Worm (Caenorhabditis elegans) whole organism, L1 larva: ENCODE results near the gene ttr-37.

Experiments used
- C16A3.4 ChIP-seq: fragments of 150-350 bp; optimal IDR thresholded peaks from 2 replicates; lab custom pipeline; 2014; ENCODE audit warnings: missing biosample characterization, missing genetic modification characterization
- F16B12.6 ChIP-seq: fragments of 150-350 bp; optimal IDR thresholded peaks from 2 replicates; lab custom pipeline; 2014; ENCODE audit warnings: missing biosample characterization, missing genetic modification characterization
- Y116A8C.19 ChIP-seq: sonication (generic microtip); optimal IDR thresholded peaks from 2 replicates; lab custom pipeline; 2016; ENCODE audit warnings: missing compliant biosample characterization, missing genetic modification characterization, borderline replicate concordance
- alr-1 ChIP-seq: fragments of 200-800 bp; sonication (Bioruptor generic); optimal IDR thresholded peaks from 2 replicates; lab custom pipeline; 2018; ENCODE audit warnings: borderline replicate concordance, mild to moderate bottlenecking, missing genetic modification characterization, missing compliant biosample characterization
- ama-1 ChIP-seq: fragments of 150-350 bp; optimal IDR thresholded peaks from 2 replicates; lab custom pipeline; 2014
- blmp-1 ChIP-seq: fragments of 150-350 bp; optimal IDR thresholded peaks from 2 replicates; lab custom pipeline; 2014; ENCODE audit warnings: missing biosample characterization, missing genetic modification characterization
- ceh-8 ChIP-seq: fragments of 200-800 bp; sonication (Bioruptor generic); optimal IDR thresholded peaks from 2 replicates; lab custom pipeline; 2018; ENCODE audit warnings: mild to moderate bottlenecking, missing genetic modification characterization, moderate library complexity, missing compliant biosample characterization
- ceh-82 ChIP-seq, 3 experiments: fragments of 150-350 bp in 1 of 3; sonication (generic microtip) in 2 of 3; optimal IDR thresholded peaks; 2 replicates each; lab custom pipeline; 2014 to 2017; ENCODE audit warnings: missing biosample characterization in 3 of 3, missing genetic modification characterization in 3 of 3
- ceh-88 ChIP-seq: fragments of 200-800 bp; sonication (Bioruptor generic); IDR thresholded peaks from 2 replicates; pipeline ENCODE4 v1.3.6; 2022; ENCODE audit warnings: missing genetic modification characterization, missing compliant biosample characterization
- dpl-1 ChIP-seq, 3 experiments: fragments of 150-350 bp in 2 of 3; sonication (generic microtip) in 1 of 3; optimal IDR thresholded peaks; 2 replicates each; lab custom pipeline; 2014 to 2017; ENCODE audit warnings: missing biosample characterization in 3 of 3, missing genetic modification characterization in 3 of 3, missing genetic modification reagents in 3 of 3
- dsc-1 ChIP-seq: sonication (generic microtip); optimal IDR thresholded peaks from 2 replicates; lab custom pipeline; 2016; ENCODE audit warnings: mild to moderate bottlenecking, missing genetic modification characterization, missing compliant biosample characterization
- egl-13 ChIP-seq: sonication (generic microtip); optimal IDR thresholded peaks from 2 replicates; lab custom pipeline; 2016; ENCODE audit warnings: missing genotype, missing genetic modification reagents, missing genetic modification characterization, missing compliant biosample characterization
- egl-27 ChIP-seq, 2 experiments: fragments of 150-350 bp in 1 of 2; sonication (generic microtip); optimal IDR thresholded peaks; 3 replicates each; lab custom pipeline; 2017 to 2018; ENCODE audit warnings: missing biosample characterization in 2 of 2, missing genetic modification characterization in 2 of 2, missing genetic modification reagents in 2 of 2
- elt-2 ChIP-seq: sonication (generic microtip); optimal IDR thresholded peaks from 2 replicates; lab custom pipeline; 2016; ENCODE audit warnings: missing genetic modification characterization, mild to moderate bottlenecking, inconsistent platforms, missing compliant biosample characterization, missing genetic modification reagents
- elt-3 ChIP-seq, 6 experiments: fragments of 150-350 bp in 1 of 6; sonication (generic microtip); optimal IDR thresholded peaks; 2 replicates each; lab custom pipeline; 2017 to 2018; ENCODE audit warnings: missing biosample characterization in 6 of 6, missing genetic modification characterization in 6 of 6, inconsistent platforms in 1 of 6
- fkh-10 ChIP-seq: sonication (generic microtip); optimal IDR thresholded peaks from 2 replicates; lab custom pipeline; 2017; ENCODE audit warnings: missing biosample characterization, missing genetic modification reagents, missing genetic modification characterization
- grh-1 ChIP-seq: fragments of 200-800 bp; sonication (Bioruptor generic); IDR thresholded peaks from 2 replicates; pipeline ENCODE4 v1.3.6; 2022; ENCODE audit warnings: missing genetic modification reagents, missing genetic modification characterization, missing compliant biosample characterization
- lin-13 ChIP-seq: fragments of 150-350 bp; optimal IDR thresholded peaks from 2 replicates; lab custom pipeline; 2014; ENCODE audit warnings: missing biosample characterization, missing genetic modification reagents, missing genetic modification characterization
- lin-15B ChIP-seq: fragments of 150-350 bp; sonication (generic microtip); optimal IDR thresholded peaks from 3 replicates; lab custom pipeline; 2014; ENCODE audit warnings: missing biosample characterization, missing genetic modification characterization
- lin-39 ChIP-seq: fragments of 150-350 bp; optimal IDR thresholded peaks from 2 replicates; lab custom pipeline; 2014; ENCODE audit warnings: missing biosample characterization, missing genetic modification reagents, missing genetic modification characterization
- lir-3 ChIP-seq: sonication (generic microtip); optimal IDR thresholded peaks from 2 replicates; lab custom pipeline; 2016; ENCODE audit warnings: mild to moderate bottlenecking, missing genetic modification characterization, moderate library complexity, missing compliant biosample characterization; ENCODE audit not compliant: poor library complexity
- mab-9 ChIP-seq: fragments of 200-800 bp; sonication (Bioruptor generic); IDR thresholded peaks from 2 replicates; pipeline ENCODE4 v1.3.6; 2022; ENCODE audit warnings: missing genetic modification reagents, missing genetic modification characterization, missing compliant biosample characterization
- mdl-1 ChIP-seq, 2 experiments: fragments of 150-350 bp; optimal IDR thresholded peaks; 2 replicates each; lab custom pipeline; 2014 to 2017; ENCODE audit warnings: missing biosample characterization in 2 of 2, missing genetic modification characterization in 2 of 2, inconsistent platforms in 1 of 2
- mef-2 ChIP-seq: fragments of 150-350 bp; optimal IDR thresholded peaks from 2 replicates; lab custom pipeline; 2014; ENCODE audit warnings: missing biosample characterization, missing genetic modification characterization
- mep-1 ChIP-seq: fragments of 150-350 bp; optimal IDR thresholded peaks from 2 replicates; lab custom pipeline; 2014; ENCODE audit warnings: missing biosample characterization, missing genetic modification characterization
- nhr-11 ChIP-seq: fragments of 150-350 bp; optimal IDR thresholded peaks from 2 replicates; lab custom pipeline; 2014; ENCODE audit warnings: missing biosample characterization, missing genetic modification characterization
- nhr-12 ChIP-seq: sonication (generic microtip); optimal IDR thresholded peaks from 2 replicates; lab custom pipeline; 2017; ENCODE audit warnings: missing biosample characterization, missing genetic modification characterization
- nhr-19 ChIP-seq: fragments of 200-800 bp; sonication (Bioruptor generic); conservative IDR thresholded peaks from 2 replicates; pipeline ENCODE4 v1.3.6; 2022; ENCODE audit warnings: missing genetic modification characterization, missing compliant biosample characterization
- nhr-47 ChIP-seq: sonication (generic microtip); optimal IDR thresholded peaks from 2 replicates; lab custom pipeline; 2016; ENCODE audit warnings: mild to moderate bottlenecking, missing genetic modification characterization, moderate library complexity, missing compliant biosample characterization
- nhr-76 ChIP-seq: sonication (generic microtip); optimal IDR thresholded peaks from 2 replicates; lab custom pipeline; 2017; ENCODE audit warnings: missing biosample characterization, missing genetic modification characterization
- nhr-77 ChIP-seq: fragments of 150-350 bp; optimal IDR thresholded peaks from 2 replicates; lab custom pipeline; 2014; ENCODE audit warnings: missing biosample characterization, missing genetic modification characterization
- nhr-84 ChIP-seq: sonication (generic microtip); optimal IDR thresholded peaks from 2 replicates; lab custom pipeline; 2017; ENCODE audit warnings: missing biosample characterization, missing genetic modification characterization
- pqm-1 ChIP-seq: sonication (generic microtip); optimal IDR thresholded peaks from 3 replicates; lab custom pipeline; 2017; ENCODE audit warnings: missing biosample characterization, missing genetic modification characterization
- rnt-1 ChIP-seq: sonication (generic microtip); optimal IDR thresholded peaks from 2 replicates; lab custom pipeline; 2016; ENCODE audit warnings: mild to moderate bottlenecking, missing genetic modification characterization, moderate library complexity, missing compliant biosample characterization
- skn-1 ChIP-seq: fragments of 150-350 bp; optimal IDR thresholded peaks from 2 replicates; lab custom pipeline; 2014; ENCODE audit warnings: missing biosample characterization, missing genetic modification characterization
- snpc-4 ChIP-seq: fragments of 150-350 bp; optimal IDR thresholded peaks from 2 replicates; lab custom pipeline; 2014; ENCODE audit warnings: missing biosample characterization, missing genetic modification characterization
- snu-23 ChIP-seq: sonication (generic microtip); optimal IDR thresholded peaks from 2 replicates; lab custom pipeline; 2016; ENCODE audit warnings: missing genetic modification characterization, missing compliant biosample characterization
- sptf-1 ChIP-seq: fragments of 150-350 bp; optimal IDR thresholded peaks from 2 replicates; lab custom pipeline; 2014; ENCODE audit warnings: missing biosample characterization, missing genetic modification characterization
- sup-37 ChIP-seq: fragments of 200-800 bp; sonication (Bioruptor generic); optimal IDR thresholded peaks from 2 replicates; lab custom pipeline; 2018; ENCODE audit warnings: mild to moderate bottlenecking, missing genetic modification characterization, missing compliant biosample characterization
- tlp-1 ChIP-seq: fragments of 150-350 bp; optimal IDR thresholded peaks from 2 replicates; lab custom pipeline; 2014; ENCODE audit warnings: missing biosample characterization, missing genetic modification characterization
- unc-30 ChIP-seq: sonication (generic microtip); optimal IDR thresholded peaks from 2 replicates; lab custom pipeline; 2017; ENCODE audit warnings: missing biosample characterization, missing genetic modification characterization
- unc-86 ChIP-seq: sonication (generic microtip); optimal IDR thresholded peaks from 2 replicates; lab custom pipeline; 2016; ENCODE audit warnings: missing genetic modification characterization, missing compliant biosample characterization
- zag-1 ChIP-seq: fragments of 150-350 bp; optimal IDR thresholded peaks from 2 replicates; lab custom pipeline; 2014; ENCODE audit warnings: missing biosample characterization, missing genetic modification characterization

ttr-37 gene

ce11 chrX:1319708-1320107 is 17.3 kb downstream of the ttr-37 start (continued):
- TF ChIP-seq snu-23 (peak; percentile 64), sptf-1 (no peak), blmp-1 (tag; lab: Kevin White, UChicago) (no peak), elt-2 (tag; lab: Kevin White, UChicago) (peak; percentile 60), nhr-12 (tag; lab: Kevin White, UChicago) (no peak), nhr-84 (no peak), mep-1 (tag; lab: Kevin White, UChicago) (no peak), dsc-1 (tag; lab: Kevin White, UChicago) (peak; percentile 31), nhr-47 (peak; percentile 72), unc-86 (peak; percentile 2), tlp-1 (tag; lab: Kevin White, UChicago) (no peak), lin-13 (GFP tag; lab: Kevin White, UChicago) (no peak), C16A3.4 (tag; lab: Kevin White, UChicago) (peak; percentile 36), mab-9 (GFP tag; lab: Robert Waterston, UW) (0 out of 2 replicates have a peak, but pooled peaks have one; percentile 14), ceh-88 (GFP tag; lab: Robert Waterston, UW) (no peak), pqm-1 (no peak), elt-3 (tag; optimal IDR thresholded peaks at IDR 0.05; lab: Kevin White, UChicago) (peak in 1 of 6 experiments; percentile 0), skn-1 (peak; percentile 78), egl-27 (tag; optimal IDR thresholded peaks at IDR 0.05; lab: Kevin White, UChicago) (no peak), grh-1 (no peak), zag-1 (tag; lab: Kevin White, UChicago) (no peak), unc-30 (no peak), lir-3 (tag; lab: Kevin White, UChicago) (no peak), snpc-4 (peak; percentile 46), nhr-77 (tag; lab: Kevin White, UChicago) (peak; percentile 45), alr-1 (tag; lab: Kevin White, UChicago) (no peak), rnt-1 (tag; lab: Kevin White, UChicago) (peak; percentile 62), nhr-11 (tag; lab: Kevin White, UChicago) (no peak), ceh-8 (peak; percentile 47), ama-1 (lab: Kevin White, UChicago) (no peak), lin-15B (tag; lab: Kevin White, UChicago) (no peak), fkh-10 (no peak)

DNA sequence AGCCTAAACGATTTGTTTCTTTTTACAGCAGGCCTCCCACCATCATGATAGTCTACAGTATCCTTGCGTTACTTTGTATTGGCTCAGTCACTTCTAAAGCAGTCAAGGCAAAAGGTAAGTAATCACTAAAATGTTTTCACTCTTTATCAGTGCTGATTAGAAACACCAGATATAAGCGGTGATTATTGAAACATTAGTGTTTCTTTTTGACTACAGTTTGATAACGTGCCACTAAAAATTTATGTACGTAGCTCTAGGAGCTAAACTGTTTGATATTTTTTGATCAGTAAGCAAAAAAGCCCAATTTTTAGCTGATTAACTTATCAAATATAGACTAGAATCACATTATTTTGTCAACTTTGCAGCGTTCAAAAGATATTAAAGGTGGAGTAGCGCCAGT is 25.4 kb downstream of the ttr-37 start:
- TF ChIP-seq elt-2 (tag; lab: Kevin White, UChicago) = peak; percentile 36
- no peak for TF ChIP-seq zag-1 (tag; lab: Kevin White, UChicago)

DNA sequence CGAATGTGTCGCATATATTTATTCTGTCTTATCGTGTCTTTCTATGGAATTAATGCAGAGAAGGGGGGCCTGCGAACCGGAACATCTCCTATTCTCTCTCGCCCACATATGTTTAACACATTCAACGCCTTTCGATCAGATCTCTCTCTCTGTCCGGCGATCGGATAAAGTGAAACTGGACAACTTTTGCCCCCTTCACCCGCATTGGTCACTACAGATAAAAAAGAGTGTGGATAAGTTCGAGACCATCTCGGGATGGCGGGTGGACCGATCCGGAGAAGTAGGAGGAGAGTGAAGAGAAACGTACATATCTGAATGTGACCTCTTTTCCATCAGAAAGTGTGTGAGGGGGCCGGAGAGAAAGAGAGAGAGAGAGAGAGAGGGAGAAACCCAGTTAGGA is 25.9 kb downstream of the ttr-37 start, which contains the start of gene H42K12.3:
Gene H42K12.3, plus strand, starts transcription at position 308 of the 400 bp plus-strand sequence.
- TF ChIP-seq snpc-4 (no peak), blmp-1 (tag; lab: Kevin White, UChicago) (peak; percentile 96)

DNA sequence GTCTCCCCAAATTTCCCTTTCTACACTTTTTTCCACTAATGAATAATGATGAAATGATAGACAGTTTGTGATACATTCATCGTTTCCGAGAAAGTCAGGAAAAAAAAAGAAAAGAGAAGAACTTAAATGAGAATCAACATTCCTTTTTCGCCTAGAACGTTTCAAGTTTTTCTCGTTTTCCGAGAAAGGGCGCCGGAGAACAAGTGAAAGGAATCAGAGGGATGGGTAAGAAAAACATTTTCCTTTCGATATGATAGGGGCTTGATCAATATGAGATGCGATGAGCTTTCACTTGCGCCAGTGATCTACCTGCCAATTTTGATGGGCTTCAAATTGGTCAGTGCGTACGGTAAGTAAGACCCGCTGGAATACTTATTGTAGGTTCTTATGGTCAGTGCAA is 27.5 kb downstream of the ttr-37 start:
- no peak for TF ChIP-seq ceh-82 (tag; optimal IDR thresholded peaks at IDR 0.05; lab: Kevin White, UChicago)
- no peak for TF ChIP-seq dpl-1 (GFP tag; optimal IDR thresholded peaks at IDR 0.05; lab: Kevin White, UChicago)
- TF ChIP-seq rnt-1 (tag; lab: Kevin White, UChicago) = no peak
- TF ChIP-seq blmp-1 (tag; lab: Kevin White, UChicago) = peak; percentile 98
- no peak for TF ChIP-seq egl-13 (tag; lab: Kevin White, UChicago)

DNA sequence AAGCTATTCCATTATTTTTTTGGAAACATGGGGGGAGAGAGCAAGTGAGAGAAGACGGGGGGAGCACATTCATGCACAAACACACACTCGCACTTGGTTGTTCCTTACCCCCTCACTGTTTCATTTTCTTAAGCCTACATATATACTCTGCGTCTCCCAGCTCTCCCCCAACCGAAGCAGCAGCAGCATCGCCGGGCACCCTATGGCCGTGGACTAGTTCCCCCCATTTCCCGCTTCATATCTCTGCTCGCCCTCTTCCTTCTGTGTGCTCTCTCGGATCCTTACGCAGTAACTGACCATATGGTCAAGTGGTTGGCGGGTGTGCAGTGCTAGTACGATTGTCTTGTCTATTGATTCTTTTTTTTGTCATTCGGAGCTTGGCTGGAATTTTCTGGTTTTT is 34.7 kb downstream of the ttr-37 start:
- TF ChIP-seq mef-2 (no peak), ceh-8 (peak; percentile 1), elt-2 (tag; lab: Kevin White, UChicago) (peak; percentile 67), alr-1 (tag; lab: Kevin White, UChicago) (no peak), F16B12.6 (tag; lab: Kevin White, UChicago) (no peak), egl-27 (tag; optimal IDR thresholded peaks at IDR 0.05; lab: Kevin White, UChicago) (peak in 1 of 2 experiments; percentile 24), lir-3 (tag; lab: Kevin White, UChicago) (peak; percentile 74), Y116A8C.19 (tag; lab: Kevin White, UChicago) (no peak), blmp-1 (tag; lab: Kevin White, UChicago) (no peak), unc-86 (peak; percentile 70), grh-1 (no peak), nhr-19 (GFP tag; lab: Robert Waterston, UW) (peak; percentile 59), nhr-11 (tag; lab: Kevin White, UChicago) (no peak), nhr-76 (tag; lab: Kevin White, UChicago) (no peak), dpl-1 (GFP tag; optimal IDR thresholded peaks at IDR 0.05; lab: Kevin White, UChicago) (peak; percentile 40 to 64 (median 52)), mdl-1 (tag; optimal IDR thresholded peaks at IDR 0.05; lab: Kevin White, UChicago) (peak in 1 of 2 experiments; percentile 60), nhr-77 (tag; lab: Kevin White, UChicago) (peak; percentile 7), sup-37 (GFP tag; lab: Kevin White, UChicago) (peak; percentile 19), lin-39 (no peak), dsc-1 (tag; lab: Kevin White, UChicago) (peak; percentile 71), snpc-4 (peak; percentile 34)
